Fruit fly (Drosophila melanogaster) whole organism, embryonic: ENCODE results near the gene Sk1.
A peak's percentile ranks its signal among the peaks of the same experiment; 100 is the strongest.

Experiments used
- Abd-B ChIP-seq: fragments of 200-800 bp; sonication (Bioruptor generic); optimal IDR thresholded peaks from 2 replicates; lab custom pipeline; 2018; ENCODE audit warnings: missing biosample characterization, mild to moderate bottlenecking, missing genetic modification characterization, moderate library complexity
- Atf-2 ChIP-seq: fragments of 200-800 bp; sonication (Bioruptor generic); optimal IDR thresholded peaks from 2 replicates; lab custom pipeline; 2016; ENCODE audit warnings: missing biosample characterization, missing genetic modification characterization
- Awh ChIP-seq: fragments of 200-800 bp; sonication (Bioruptor generic); IDR thresholded peaks from 2 replicates; pipeline ENCODE4, ENCODE4 v1.3.6; 2022; ENCODE audit warnings: missing biosample characterization, missing genetic modification characterization
- CG10462 ChIP-seq: fragments of 200-800 bp; sonication (Bioruptor generic); optimal IDR thresholded peaks from 2 replicates; lab custom pipeline; 2016; ENCODE audit warnings: missing biosample characterization, missing genetic modification characterization
- CG11398 ChIP-seq: fragments of 200-800 bp; sonication (Bioruptor generic); optimal IDR thresholded peaks from 2 replicates; lab custom pipeline; 2016; ENCODE audit warnings: missing biosample characterization, missing genetic modification characterization
- CG13424 ChIP-seq: fragments of 200-800 bp; sonication (Bioruptor generic); optimal IDR thresholded peaks from 2 replicates; lab custom pipeline; 2019; ENCODE audit warnings: missing biosample characterization, mild to moderate bottlenecking, missing genetic modification characterization, moderate library complexity
- CG14014 ChIP-seq: fragments of 200-800 bp; sonication (Bioruptor generic); IDR thresholded peaks from 2 replicates; pipeline ENCODE4 v1.3.6; 2022; ENCODE audit warnings: missing biosample characterization, missing genetic modification characterization
- CG1792 ChIP-seq: fragments of 200-800 bp; sonication (Bioruptor generic); optimal IDR thresholded peaks from 2 replicates; lab custom pipeline; 2016; ENCODE audit warnings: missing biosample characterization, missing genetic modification characterization
- CG2116 ChIP-seq: fragments of 200-800 bp; sonication (Bioruptor generic); optimal IDR thresholded peaks from 3 replicates; lab custom pipeline; 2018; ENCODE audit warnings: missing biosample characterization, mild to moderate bottlenecking, missing genetic modification characterization
- CG2120 ChIP-seq: fragments of 200-800 bp; sonication (Bioruptor generic); optimal IDR thresholded peaks from 3 replicates; lab custom pipeline; 2016; ENCODE audit warnings: missing biosample characterization, missing genetic modification characterization
- CG2199 ChIP-seq: fragments of 200-800 bp; sonication (Bioruptor generic); IDR thresholded peaks from 3 replicates; pipeline ENCODE4 v1.3.6; 2022; ENCODE audit warnings: missing biosample characterization, missing genetic modification characterization
- CG2889 ChIP-seq: fragments of 200-800 bp; sonication (Bioruptor generic); IDR thresholded peaks from 3 replicates; pipeline ENCODE4 v1.3.6; 2022; ENCODE audit warnings: missing biosample characterization, missing genetic modification characterization
- CG32532 ChIP-seq: fragments of 200-800 bp; sonication (Bioruptor generic); IDR thresholded peaks from 2 replicates; pipeline ENCODE4 v1.3.6; 2022; ENCODE audit warnings: missing biosample characterization, missing genetic modification characterization
- CG3281 ChIP-seq: fragments of 200-800 bp; sonication (Bioruptor generic); optimal IDR thresholded peaks from 3 replicates; lab custom pipeline; 2017; ENCODE audit warnings: missing biosample characterization, mild to moderate bottlenecking, missing genetic modification characterization
- CG6689 ChIP-seq: fragments of 200-800 bp; sonication (Bioruptor generic); IDR thresholded peaks from 2 replicates; pipeline ENCODE4 v1.3.6; 2022; ENCODE audit warnings: missing biosample characterization, missing genetic modification characterization
- CG7839 ChIP-seq: fragments of 200-800 bp; sonication (Bioruptor generic); optimal IDR thresholded peaks from 3 replicates; lab custom pipeline; 2018; ENCODE audit warnings: missing biosample characterization, mild to moderate bottlenecking, missing genetic modification characterization, moderate library complexity
- CG8478 ChIP-seq: fragments of >200 bp; optimal IDR thresholded peaks from 2 replicates; lab custom pipeline; 2018
- CkIIα-i1 ChIP-seq: fragments of 200-800 bp; sonication (Bioruptor generic); IDR thresholded peaks from 2 replicates; pipeline ENCODE4 v1.3.6; 2022; ENCODE audit warnings: missing biosample characterization, missing genetic modification characterization
- CoRest ChIP-seq: fragments of 200-800 bp; sonication (Bioruptor generic); optimal IDR thresholded peaks from 3 replicates; lab custom pipeline; 2018; ENCODE audit warnings: missing biosample characterization, mild to moderate bottlenecking, missing genetic modification characterization, moderate library complexity
- E2f2 ChIP-seq: fragments of 200-800 bp; sonication (Bioruptor generic); IDR thresholded peaks from 2 replicates; pipeline ENCODE4 v1.3.6; 2022; ENCODE audit warnings: missing biosample characterization, missing genetic modification characterization
- Ets97D ChIP-seq: fragments of 200-800 bp; sonication (Bioruptor generic); optimal IDR thresholded peaks from 3 replicates; lab custom pipeline; 2016; ENCODE audit warnings: missing biosample characterization, missing genetic modification characterization
- Gug ChIP-seq: fragments of 200-800 bp; sonication (Bioruptor generic); IDR thresholded peaks from 4 replicates; pipeline ENCODE4 v1.3.6; 2022; ENCODE audit warnings: missing biosample characterization, missing genetic modification characterization
- HLH3B ChIP-seq: fragments of 200-800 bp; sonication (Bioruptor generic); IDR thresholded peaks from 2 replicates; pipeline ENCODE4 v1.3.6; 2022; ENCODE audit warnings: missing biosample characterization, missing genetic modification characterization
- Hr51 ChIP-seq, 2 experiments: fragments of 200-800 bp; sonication (Bioruptor generic); optimal IDR thresholded peaks; 2 replicates in 1 of 2; 3 replicates in 1 of 2; lab custom pipeline; 2016 to 2018; ENCODE audit warnings: missing biosample characterization in 2 of 2, missing genetic modification characterization in 2 of 2, mild to moderate bottlenecking in 1 of 2, moderate library complexity in 1 of 2
- Med ChIP-seq: fragments of 200-800 bp; sonication (Bioruptor generic); peaks from one replicate; lab custom pipeline; 2016; ENCODE audit warnings: missing biosample characterization, missing genetic modification characterization, mild to moderate bottlenecking, inconsistent platforms, moderate library complexity
- Optix ChIP-seq: fragments of 200-800 bp; sonication (Bioruptor generic); IDR thresholded peaks from 3 replicates; pipeline ENCODE4 v1.3.6; 2022; ENCODE audit warnings: missing biosample characterization, missing genetic modification characterization
- Side ChIP-seq: fragments of 200-800 bp; sonication (Bioruptor generic); optimal IDR thresholded peaks from 2 replicates; lab custom pipeline; 2016; ENCODE audit warnings: missing biosample characterization, missing genetic modification characterization
- Xbp1 ChIP-seq: fragments of 200-800 bp; sonication (Bioruptor generic); optimal IDR thresholded peaks from 3 replicates; lab custom pipeline; 2016; ENCODE audit warnings: missing biosample characterization, mild to moderate bottlenecking, missing genetic modification characterization
- amos ChIP-seq: fragments of 200-800 bp; sonication (Bioruptor generic); IDR thresholded peaks from 2 replicates; pipeline ENCODE4 v1.3.6; 2022; ENCODE audit warnings: missing biosample characterization, missing genetic modification characterization; ENCODE audit not compliant: partially characterized antibody
- bcd ChIP-seq: fragments of 200-800 bp; sonication (Bioruptor generic); optimal IDR thresholded peaks from 2 replicates; lab custom pipeline; 2017; ENCODE audit warnings: missing biosample characterization, mild to moderate bottlenecking, missing genetic modification characterization
- br ChIP-seq: fragments of >200 bp; optimal IDR thresholded peaks from 2 replicates; lab custom pipeline; 2017
- crp ChIP-seq, 2 experiments: fragments of 200-800 bp; sonication (Bioruptor generic); optimal IDR thresholded peaks; 2 replicates in 1 of 2; 3 replicates in 1 of 2; lab custom pipeline; 2017; ENCODE audit warnings: missing biosample characterization in 2 of 2, missing genetic modification characterization in 2 of 2, mild to moderate bottlenecking in 1 of 2, moderate library complexity in 1 of 2
- da ChIP-seq: fragments of 200-800 bp; sonication (Bioruptor generic); optimal IDR thresholded peaks from 2 replicates; lab custom pipeline; 2016; ENCODE audit warnings: missing biosample characterization, missing genetic modification characterization
- dmrt99B ChIP-seq: fragments of 200-800 bp; sonication (Bioruptor generic); optimal IDR thresholded peaks from 2 replicates; lab custom pipeline; 2018; ENCODE audit warnings: missing biosample characterization, mild to moderate bottlenecking, missing genetic modification characterization, moderate library complexity
- emc ChIP-seq: fragments of 200-800 bp; sonication (Bioruptor generic); optimal IDR thresholded peaks from 2 replicates; lab custom pipeline; 2016; ENCODE audit warnings: missing biosample characterization, missing genetic modification characterization
- eyg ChIP-seq: fragments of 200-800 bp; sonication (Bioruptor generic); optimal IDR thresholded peaks from 3 replicates; lab custom pipeline; 2016; ENCODE audit warnings: missing biosample characterization, missing genetic modification characterization
- fd3F ChIP-seq: fragments of 200-800 bp; sonication (Bioruptor generic); optimal IDR thresholded peaks from 2 replicates; lab custom pipeline; 2018; ENCODE audit warnings: missing biosample characterization, mild to moderate bottlenecking, missing genetic modification characterization, moderate library complexity
- grau ChIP-seq: fragments of 200-800 bp; optimal IDR thresholded peaks from 3 replicates; lab custom pipeline; 2019; ENCODE audit warnings: missing biosample characterization, mild to moderate bottlenecking, missing genetic modification characterization, moderate library complexity
- ind ChIP-seq: fragments of 200-800 bp; sonication (Bioruptor generic); optimal IDR thresholded peaks from 3 replicates; lab custom pipeline; 2016; ENCODE audit warnings: missing biosample characterization, missing genetic modification characterization
- kah ChIP-seq: fragments of 200-800 bp; sonication (Bioruptor generic); optimal IDR thresholded peaks from 2 replicates; lab custom pipeline; 2018; ENCODE audit warnings: missing biosample characterization, mild to moderate bottlenecking, missing genetic modification characterization
- lab ChIP-seq: fragments of 200-800 bp; sonication (Bioruptor generic); optimal IDR thresholded peaks from 3 replicates; lab custom pipeline; 2017; ENCODE audit warnings: missing biosample characterization, missing genetic modification characterization, mild to moderate bottlenecking, moderate library complexity, missing genetic modification reagents
- nau ChIP-seq: fragments of 200-800 bp; sonication (Bioruptor generic); optimal IDR thresholded peaks from 3 replicates; lab custom pipeline; 2017; ENCODE audit warnings: missing biosample characterization, mild to moderate bottlenecking, missing genetic modification characterization, missing genetic modification reagents
- pan ChIP-seq, 4 experiments: fragments of >200 bp in 3 of 4; fragments of 200-800 bp in 1 of 4; sonication (Bioruptor generic) in 1 of 4; optimal IDR thresholded peaks in 3 of 4; IDR thresholded peaks in 1 of 4; 2 replicates each; pipeline versions ENCODE4 v1.3.6 to Lab custom; 2017 to 2022; ENCODE audit warnings: missing biosample characterization in 2 of 4, missing genetic modification characterization in 2 of 4, mixed read lengths in 1 of 4
- sisA ChIP-seq: fragments of 200-800 bp; sonication (Bioruptor generic); IDR thresholded peaks from 2 replicates; pipeline ENCODE4 v1.3.6; 2022; ENCODE audit warnings: missing biosample characterization, missing genetic modification characterization
- slou ChIP-seq: fragments of 200-800 bp; sonication (Bioruptor generic); optimal IDR thresholded peaks from 3 replicates; lab custom pipeline; 2016; ENCODE audit warnings: missing biosample characterization, missing genetic modification characterization
- tap ChIP-seq: fragments of 200-800 bp; optimal IDR thresholded peaks from 3 replicates; lab custom pipeline; 2019; ENCODE audit warnings: missing biosample characterization, mild to moderate bottlenecking, missing genetic modification characterization, moderate library complexity
- toy ChIP-seq: fragments of 200-800 bp; sonication (Bioruptor generic); IDR thresholded peaks from 2 replicates; pipeline ENCODE4 v1.3.6; 2022; ENCODE audit warnings: missing biosample characterization, missing genetic modification characterization
- vvl ChIP-seq: fragments of 200-800 bp; sonication (Bioruptor generic); IDR thresholded peaks from 2 replicates; pipeline ENCODE4 v1.3.6; 2022; ENCODE audit warnings: missing biosample characterization, missing genetic modification characterization

Gene Sk1

DNA sequence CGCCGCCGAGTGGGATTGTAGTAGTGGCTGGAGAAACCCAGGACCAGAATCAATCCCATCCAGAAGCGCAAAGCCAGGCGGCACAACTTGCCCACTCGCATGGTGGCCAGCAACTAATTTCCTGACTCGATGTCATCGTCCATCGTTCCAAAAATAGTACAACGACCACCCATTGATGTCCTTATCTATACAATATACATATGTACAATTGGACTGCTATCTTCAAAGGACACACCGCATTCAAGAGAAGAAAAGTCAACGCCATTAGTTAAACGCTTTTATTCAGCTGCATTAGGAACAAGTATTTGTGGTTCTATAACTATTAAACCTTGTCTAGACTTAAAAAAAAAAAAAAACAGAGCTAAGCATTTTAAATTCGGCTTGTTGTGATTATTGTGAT lies 29.2 kb upstream of the Sk1 start, which contains the start of gene Gr10b (continued):
- no peak for TF ChIP-seq eyg (GFP tag; lab: Kevin White, UChicago)
- TF ChIP-seq CkIIα-i1 (GFP tag; lab: Robert Waterston, UW) = no peak
- TF ChIP-seq vvl (GFP tag; lab: Robert Waterston, UW) = no peak
- TF ChIP-seq CG2889 (GFP tag; lab: Robert Waterston, UW) = no peak
- no peak for TF ChIP-seq toy
- TF ChIP-seq CG8478 (lab: Kevin White, UChicago) = no peak
- TF ChIP-seq sisA = no peak

- TF ChIP-seq Ets97D (no peak), da (GFP tag; lab: Kevin White, UChicago) (no peak), Side (GFP tag; lab: Kevin White, UChicago) (no peak), kah (GFP tag; lab: Kevin White, UChicago) (no peak), Abd-B (GFP tag; lab: Kevin White, UChicago) (no peak), br (lab: Kevin White, UChicago) (no peak), CG2199 (GFP tag; lab: Robert Waterston, UW) (no peak), CG1792 (GFP tag; lab: Kevin White, UChicago) (no peak), Gug (no peak), CG2116 (GFP tag; lab: Kevin White, UChicago) (no peak), Atf-2 (GFP tag; lab: Kevin White, UChicago) (no peak), Optix (GFP tag; lab: Robert Waterston, UW) (no peak), CG6689 (GFP tag; lab: Robert Waterston, UW) (no peak), amos (GFP tag; lab: Robert Waterston, UW) (no peak), crp (GFP tag; optimal IDR thresholded peaks at IDR 0.05; lab: Kevin White, UChicago) (no peak), nau (GFP tag; lab: Kevin White, UChicago) (no peak), emc (GFP tag; lab: Kevin White, UChicago) (no peak)
Observed at dm6 chrX:11417322-11417721, 25.0 kb upstream of the Sk1 start, which contains the start of the genes Gr10a and Or10a. Gene Gr10a (minus strand): TSS chrX:11417422. Gene Or10a (minus strand): TSS chrX:11417422.

- TF ChIP-seq CoRest (tag; lab: Kevin White, UChicago) = peak; percentile 12
- TF ChIP-seq bcd (GFP tag; lab: Kevin White, UChicago) = peak; percentile 1
- peak; percentile 5 for TF ChIP-seq Xbp1
- no peak for TF ChIP-seq pan (optimal IDR thresholded peaks at IDR 0.05; lab: Kevin White, UChicago)
- TF ChIP-seq pan (GFP tag; optimal IDR thresholded peaks at IDR 0.05 in 1 of 2, IDR thresholded peaks at IDR 0.05 in 1 of 2) = peak in 1 of 2 experiments; percentile 44
- peak; percentile 25 for TF ChIP-seq Med
- peak; percentile 69 for TF ChIP-seq grau
- peak; percentile 27 for TF ChIP-seq CG7839 (tag; lab: Kevin White, UChicago)
- TF ChIP-seq CG3281 = peak; percentile 11
- TF ChIP-seq CG6689 (GFP tag; lab: Robert Waterston, UW) = peak; percentile 30; the same call in 1 of the 2 replicates
- TF ChIP-seq CG11398 (GFP tag; lab: Kevin White, UChicago) = no peak
- TF ChIP-seq ind (GFP tag; lab: Kevin White, UChicago) = peak; percentile 15
- TF ChIP-seq fd3F (GFP tag; lab: Kevin White, UChicago) = peak; percentile 10
- TF ChIP-seq E2f2 = 0 out of 2 replicates have a peak, but pooled peaks have one; percentile 13
- TF ChIP-seq Hr51 (GFP tag; optimal IDR thresholded peaks at IDR 0.05; lab: Kevin White, UChicago) = no peak
- peak; percentile 37 for TF ChIP-seq CG2120 (GFP tag; lab: Kevin White, UChicago)
- TF ChIP-seq lab (GFP tag; lab: Kevin White, UChicago) = peak; percentile 42
- no peak for TF ChIP-seq Awh (GFP tag; lab: Robert Waterston, UW)
- 0 out of 4 replicates have a peak, but pooled peaks have one; percentile 5 for TF ChIP-seq Gug
- peak; percentile 43; the same call in 1 of the 2 replicates for TF ChIP-seq CG32532 (GFP tag; lab: Robert Waterston, UW)
- TF ChIP-seq CG13424 (tag; lab: Kevin White, UChicago) = peak; percentile 28
- peak; percentile 31; the same call in 1 of the 2 replicates for TF ChIP-seq CG14014 (GFP tag; lab: Robert Waterston, UW)
- peak; percentile 7 for TF ChIP-seq tap (tag; lab: Kevin White, UChicago)
- no peak for TF ChIP-seq CG10462 (GFP tag; lab: Kevin White, UChicago)
- TF ChIP-seq slou (GFP tag; lab: Kevin White, UChicago) = no peak
- TF ChIP-seq dmrt99B (tag; lab: Kevin White, UChicago) = peak; percentile 7
- TF ChIP-seq HLH3B (GFP tag; lab: Robert Waterston, UW) = peak; percentile 40; the same call in 1 of the 2 replicates
Observed at dm6 chrX:11419212-11419611, 23.1 kb upstream of the Sk1 start.
